Worm (Caenorhabditis elegans) whole organism, L3 larva: ENCODE data around the gene rpn-3.

Experiments
- ceh-28 ChIP-seq: fragments of 150-350 bp; optimal IDR thresholded peaks from 2 replicates; lab custom pipeline; 2014; ENCODE audit warnings: missing biosample characterization, missing genetic modification reagents, missing genetic modification characterization
- fos-1 ChIP-seq: fragments of 150-350 bp; optimal IDR thresholded peaks from 2 replicates; lab custom pipeline; 2014; ENCODE audit warnings: missing biosample characterization, missing genetic modification characterization
- nhr-12 ChIP-seq: fragments of 150-350 bp; optimal IDR thresholded peaks from 2 replicates; lab custom pipeline; 2014; ENCODE audit warnings: missing biosample characterization, missing genetic modification characterization
- nhr-28 ChIP-seq: fragments of 150-350 bp; optimal IDR thresholded peaks from 2 replicates; lab custom pipeline; 2014; ENCODE audit warnings: missing biosample characterization, missing genetic modification characterization
- nhr-76 ChIP-seq: fragments of 150-350 bp; sonication (generic microtip); optimal IDR thresholded peaks from 5 replicates; lab custom pipeline; 2014; ENCODE audit warnings: missing biosample characterization, missing genetic modification characterization
- pqm-1 ChIP-seq: fragments of 150-350 bp; optimal IDR thresholded peaks from 2 replicates; lab custom pipeline; 2017; ENCODE audit warnings: missing biosample characterization, missing genetic modification characterization, inconsistent platforms
- skn-1 ChIP-seq: fragments of 150-350 bp; optimal IDR thresholded peaks from 2 replicates; lab custom pipeline; 2014; ENCODE audit warnings: missing biosample characterization, missing genetic modification characterization
- ztf-11 ChIP-seq: fragments of 150-350 bp; optimal IDR thresholded peaks from 2 replicates; lab custom pipeline; 2014; ENCODE audit warnings: missing biosample characterization, missing genetic modification characterization

DNA sequence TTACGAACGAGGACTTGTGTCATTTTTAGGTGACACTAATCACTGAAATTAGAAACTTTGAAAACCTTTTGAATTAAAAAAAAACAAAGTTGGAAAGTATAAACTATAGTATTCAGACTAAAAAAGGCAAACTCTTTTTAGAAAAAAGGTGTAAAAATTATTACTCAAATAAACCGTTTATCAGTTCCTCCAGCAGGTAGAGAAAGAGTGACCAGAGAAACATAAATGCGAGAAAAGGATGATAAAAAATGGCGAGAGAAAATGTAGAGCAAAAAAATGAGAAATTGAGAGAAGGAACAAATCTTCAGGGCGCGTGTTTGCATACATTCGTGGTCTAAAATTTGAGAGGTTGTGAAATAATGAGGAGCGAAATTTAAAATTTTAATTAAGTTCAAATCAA lies 45.3 kb upstream of the rpn-3 start, which contains the start of gene lap-1:
- TF ChIP-seq nhr-12 (tag; lab: Kevin White, UChicago), result no peak
- peak; percentile 7 for TF ChIP-seq pqm-1
- TF ChIP-seq skn-1 (tag; lab: Kevin White, UChicago), result no peak
- TF ChIP-seq ceh-28 (tag; lab: Kevin White, UChicago), result no peak
- TF ChIP-seq nhr-76 (tag; lab: Kevin White, UChicago), result no peak
- no peak for TF ChIP-seq fos-1 (tag; lab: Kevin White, UChicago)
- no peak for TF ChIP-seq ztf-11 (tag; lab: Kevin White, UChicago)
- TF ChIP-seq nhr-28 (tag; lab: Kevin White, UChicago), result no peak
